Worm (Caenorhabditis elegans): ENCODE measurements around the gene T28D9.16.

T28D9.16 gene

DNA sequence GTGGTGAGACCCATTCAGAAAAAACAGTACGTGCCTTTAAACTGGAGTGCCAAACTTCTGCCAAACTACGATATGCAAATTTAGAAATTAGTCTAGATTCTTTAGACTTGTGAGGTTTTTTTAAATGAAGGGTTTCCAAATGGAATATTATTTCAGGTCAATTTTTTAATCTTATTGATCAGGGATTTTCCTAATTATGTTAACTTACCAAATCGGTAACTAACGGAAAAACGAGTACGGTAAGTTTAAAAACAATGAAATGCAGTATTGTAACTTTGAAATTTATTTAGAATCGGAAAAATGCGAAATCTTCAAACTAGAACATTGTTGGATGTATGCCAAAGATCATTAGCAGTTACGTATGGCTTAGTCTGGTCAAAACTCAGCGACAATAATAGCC is 40.8 kb downstream of the T28D9.16 start, which contains the start of gene C56E6.7 (continued):
- TF ChIP-seq ekl-4 (GFP tag; IDR thresholded peaks at IDR 0.05): no peak
- TF ChIP-seq somi-1 (GFP tag; optimal IDR thresholded peaks at IDR 0.05): no peak

DNA sequence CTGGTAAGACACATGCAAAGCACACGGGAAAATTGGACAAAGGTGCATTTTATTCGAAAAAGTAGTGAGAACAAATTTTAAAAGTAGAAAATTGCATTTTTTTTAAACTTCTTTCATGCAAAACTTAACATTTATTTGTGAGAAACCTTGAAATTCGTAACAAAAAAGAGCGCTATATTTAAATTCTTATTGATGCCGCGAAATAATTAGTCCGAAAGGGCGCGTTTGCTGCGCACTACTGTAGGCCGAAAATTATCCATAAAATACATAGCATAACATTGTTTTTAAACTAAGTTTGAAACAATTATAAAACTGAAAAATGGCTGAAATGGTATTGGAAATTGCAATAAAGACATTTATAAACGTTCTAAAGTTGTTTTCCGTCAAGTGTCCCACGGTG is 44.2 kb downstream of the T28D9.16 start:
- TF ChIP-seq mel-28 (tag; optimal IDR thresholded peaks at IDR 0.05; ENCODE audit: borderline replicate concordance): no peak
- no peak for TF ChIP-seq F57A8.1 (GFP tag; optimal IDR thresholded peaks at IDR 0.05)
- TF ChIP-seq Y79H2A.3 (GFP tag; conservative IDR thresholded peaks at IDR 0.05): no peak
- TF ChIP-seq madf-3 (GFP tag; IDR thresholded peaks at IDR 0.05): no peak
- TF ChIP-seq ceh-91 (GFP tag; IDR thresholded peaks at IDR 0.05): peak; percentile 77
- no peak for TF ChIP-seq hmg-20 (GFP tag; IDR thresholded peaks at IDR 0.05)
- no peak for TF ChIP-seq nfya-1 (tag; optimal IDR thresholded peaks at IDR 0.05; ENCODE audit: borderline replicate concordance, insufficient read depth)
- no peak for TF ChIP-seq pbrm-1 (GFP tag; IDR thresholded peaks at IDR 0.05)
- no peak for TF ChIP-seq hlh-12 (tag; optimal IDR thresholded peaks at IDR 0.05)
- TF ChIP-seq snpc-3.4 (tag; optimal IDR thresholded peaks at IDR 0.05): peak; percentile 79
- peak; percentile 82 for TF ChIP-seq lsl-1 (GFP tag; optimal IDR thresholded peaks at IDR 0.05)
- no peak for TF ChIP-seq B0336.3 (GFP tag; IDR thresholded peaks at IDR 0.05)
- TF ChIP-seq lin-40 (tag; optimal IDR thresholded peaks at IDR 0.05): no peak
- 0 out of 2 replicates have a peak, but pooled peaks have one; percentile 28 for TF ChIP-seq ceh-100 (GFP tag; IDR thresholded peaks at IDR 0.05)
- no peak for TF ChIP-seq chd-7 (tag; optimal IDR thresholded peaks at IDR 0.05)
- TF ChIP-seq D2030.7 (GFP tag; IDR thresholded peaks at IDR 0.05): peak; percentile 61; the same call in 1 of the 2 replicates
- no peak for TF ChIP-seq lir-1 (GFP tag; conservative IDR thresholded peaks at IDR 0.05)
- TF ChIP-seq efl-1 (GFP tag; optimal IDR thresholded peaks at IDR 0.05): peak; percentile 94
- TF ChIP-seq ztf-26 (tag; optimal IDR thresholded peaks at IDR 0.05): no peak
- TF ChIP-seq let-526 (GFP tag; IDR thresholded peaks at IDR 0.05): no peak
- TF ChIP-seq F55B11.4 (tag; optimal IDR thresholded peaks at IDR 0.05; ENCODE audit: borderline replicate concordance, insufficient read depth): no peak
- peak; percentile 40; the same call in 1 of the 2 replicates for TF ChIP-seq rcor-1 (GFP tag; IDR thresholded peaks at IDR 0.05)
- TF ChIP-seq aptf-2 (GFP tag; conservative IDR thresholded peaks at IDR 0.05): no peak
- no peak for TF ChIP-seq mxl-1 (tag; optimal IDR thresholded peaks at IDR 0.05)
- TF ChIP-seq dpl-1 (GFP tag; optimal IDR thresholded peaks at IDR 0.05): peak; percentile 78
- TF ChIP-seq B0035.1 (tag; optimal IDR thresholded peaks at IDR 0.05): no peak
- TF ChIP-seq nhr-120 (GFP tag; IDR thresholded peaks at IDR 0.05): no peak
- TF ChIP-seq F37B4.10 (GFP tag; IDR thresholded peaks at IDR 0.05): no peak
- no peak for TF ChIP-seq ZK185.1 (tag; optimal IDR thresholded peaks at IDR 0.05; ENCODE audit: poor library complexity, severe bottlenecking)
- peak; percentile 58; the same call in 1 of the 2 replicates for TF ChIP-seq mcd-1 (GFP tag; IDR thresholded peaks at IDR 0.05)
- no peak for TF ChIP-seq ztf-22 (GFP tag; optimal IDR thresholded peaks at IDR 0.05)
- TF ChIP-seq rpc-1 (optimal IDR thresholded peaks at IDR 0.05): no peak
- no peak for TF ChIP-seq rpc-1 (tag; optimal IDR thresholded peaks at IDR 0.05)
- TF ChIP-seq ets-4 (GFP tag; optimal IDR thresholded peaks at IDR 0.05): no peak
- no peak for TF ChIP-seq somi-1 (GFP tag; optimal IDR thresholded peaks at IDR 0.05)
- no peak for TF ChIP-seq cebp-1 (GFP tag; IDR thresholded peaks at IDR 0.05)
- no peak for TF ChIP-seq cebp-1 (tag; optimal IDR thresholded peaks at IDR 0.05)
- TF ChIP-seq nhr-27 (tag; optimal IDR thresholded peaks at IDR 0.05): no peak
- peak; percentile 85 for TF ChIP-seq madf-8 (GFP tag; conservative IDR thresholded peaks at IDR 0.05)
- no peak for TF ChIP-seq die-1 (tag; optimal IDR thresholded peaks at IDR 0.05)
- TF ChIP-seq ztf-6 (GFP tag; IDR thresholded peaks at IDR 0.05): no peak
- no peak for TF ChIP-seq snpc-1.3 (tag; optimal IDR thresholded peaks at IDR 0.05; ENCODE audit: insufficient read depth)
- no peak for TF ChIP-seq nfyb-1 (GFP tag; IDR thresholded peaks at IDR 0.05)
- no peak for TF ChIP-seq T26A5.8 (tag; optimal IDR thresholded peaks at IDR 0.05)
- no peak for TF ChIP-seq K12H6.12 (tag; optimal IDR thresholded peaks at IDR 0.05)
- peak; percentile 39 for TF ChIP-seq lin-54 (GFP tag; optimal IDR thresholded peaks at IDR 0.05)
- no peak for TF ChIP-seq sptf-2 (GFP tag; optimal IDR thresholded peaks at IDR 0.05)

Data from whole organism, young adult.